Fruit fly (Drosophila melanogaster) whole organism, embryonic: ENCODE data around the gene Shmt.

ENCODE experiments used
- B-H1 ChIP-seq: fragments of 200-800 bp; sonication (Bioruptor generic); IDR thresholded peaks from 3 replicates; pipeline ENCODE4 v1.3.6; 2022; ENCODE audit warnings: missing biosample characterization, missing genetic modification characterization
- CG10147 ChIP-seq: fragments of 200-800 bp; sonication (Bioruptor generic); optimal IDR thresholded peaks from 2 replicates; lab custom pipeline; 2019; ENCODE audit warnings: missing biosample characterization, mild to moderate bottlenecking, missing genetic modification characterization, moderate library complexity
- CG10654 ChIP-seq: fragments of 200-800 bp; sonication (Bioruptor generic); optimal IDR thresholded peaks from 2 replicates; lab custom pipeline; 2016; ENCODE audit warnings: missing biosample characterization, missing genetic modification characterization
- CG10959 ChIP-seq: fragments of 200-800 bp; sonication (Bioruptor generic); IDR thresholded peaks from 2 replicates; pipeline ENCODE4 v1.3.6; 2022; ENCODE audit warnings: missing biosample characterization, missing genetic modification characterization
- CG12744 ChIP-seq: fragments of 200-800 bp; sonication (Bioruptor generic); optimal IDR thresholded peaks from 2 replicates; lab custom pipeline; 2016; ENCODE audit warnings: missing biosample characterization, missing genetic modification characterization
- CG13287 ChIP-seq: fragments of 200-800 bp; sonication (Bioruptor generic); IDR thresholded peaks from 2 replicates; pipeline ENCODE4 v1.3.6; 2022; ENCODE audit warnings: missing biosample characterization, missing genetic modification characterization; ENCODE audit not compliant: partially characterized antibody
- CG13894 ChIP-seq: fragments of 200-800 bp; sonication (Bioruptor generic); optimal IDR thresholded peaks from 3 replicates; lab custom pipeline; 2018; ENCODE audit warnings: missing biosample characterization, mild to moderate bottlenecking, missing genetic modification characterization, moderate library complexity
- CG1529 ChIP-seq: fragments of 200-800 bp; sonication (Bioruptor generic); optimal IDR thresholded peaks from 3 replicates; lab custom pipeline; 2018; ENCODE audit warnings: missing biosample characterization, missing genetic modification characterization
- CG16863 ChIP-seq: fragments of 200-800 bp; sonication (Bioruptor generic); optimal IDR thresholded peaks from 3 replicates; lab custom pipeline; 2016; ENCODE audit warnings: missing biosample characterization, missing genetic modification characterization
- CG18011 ChIP-seq: fragments of 200-800 bp; sonication (Bioruptor generic); optimal IDR thresholded peaks from 2 replicates; lab custom pipeline; 2017; ENCODE audit warnings: missing biosample characterization, missing genetic modification characterization, mild to moderate bottlenecking, moderate library complexity, missing genotype
- CG2875 ChIP-seq: fragments of 200-800 bp; sonication (Bioruptor generic); optimal IDR thresholded peaks from 2 replicates; lab custom pipeline; 2017; ENCODE audit warnings: missing biosample characterization, mild to moderate bottlenecking, missing genetic modification characterization, missing genetic modification reagents
- CG2889 ChIP-seq: fragments of 200-800 bp; sonication (Bioruptor generic); IDR thresholded peaks from 3 replicates; pipeline ENCODE4 v1.3.6; 2022; ENCODE audit warnings: missing biosample characterization, missing genetic modification characterization
- CG34376 ChIP-seq: fragments of 200-800 bp; sonication (Bioruptor generic); optimal IDR thresholded peaks from 2 replicates; lab custom pipeline; 2018; ENCODE audit warnings: missing biosample characterization, mild to moderate bottlenecking, missing genetic modification characterization
- CG3847 ChIP-seq: fragments of 200-800 bp; sonication (Bioruptor generic); IDR thresholded peaks from 2 replicates; pipeline ENCODE4 v1.3.6; 2022; ENCODE audit warnings: missing biosample characterization, missing genetic modification characterization
- CG4424 ChIP-seq: fragments of 200-800 bp; sonication (Bioruptor generic); optimal IDR thresholded peaks from 3 replicates; lab custom pipeline; 2016; ENCODE audit warnings: missing biosample characterization, missing genetic modification characterization
- CG4854 ChIP-seq: fragments of 200-800 bp; sonication (Bioruptor generic); optimal IDR thresholded peaks from 2 replicates; lab custom pipeline; 2016; ENCODE audit warnings: missing biosample characterization, missing genetic modification characterization, inconsistent platforms
- CG7556 ChIP-seq: fragments of 200-800 bp; sonication (Bioruptor generic); optimal IDR thresholded peaks from 2 replicates; lab custom pipeline; 2017; ENCODE audit warnings: missing biosample characterization, mild to moderate bottlenecking, missing genetic modification characterization
- CG8089 ChIP-seq: fragments of 200-800 bp; sonication (Bioruptor generic); optimal IDR thresholded peaks from 3 replicates; lab custom pipeline; 2016; ENCODE audit warnings: missing biosample characterization, missing genetic modification characterization
- Fer1 ChIP-seq: fragments of 200-800 bp; sonication (Bioruptor generic); optimal IDR thresholded peaks from 2 replicates; lab custom pipeline; 2017; ENCODE audit warnings: missing biosample characterization, mild to moderate bottlenecking, missing genetic modification characterization
- Kr ChIP-seq: fragments of 200-800 bp; sonication (Bioruptor generic); optimal IDR thresholded peaks from 2 replicates; lab custom pipeline; 2017; ENCODE audit warnings: missing biosample characterization, mild to moderate bottlenecking, missing genetic modification characterization
- NFAT ChIP-seq: fragments of 200-800 bp; sonication (Bioruptor generic); IDR thresholded peaks from 2 replicates; pipeline ENCODE4 v1.3.6; 2022; ENCODE audit warnings: missing biosample characterization, missing genetic modification characterization
- Ptx1 ChIP-seq: fragments of 200-800 bp; sonication (Bioruptor generic); IDR thresholded peaks from 2 replicates; pipeline ENCODE4 v1.3.6; 2022; ENCODE audit warnings: missing biosample characterization, missing genetic modification characterization
- Ravus ChIP-seq: fragments of 200-800 bp; sonication (Bioruptor generic); IDR thresholded peaks from 2 replicates; pipeline ENCODE4 v1.3.6; 2022; ENCODE audit warnings: missing biosample characterization, missing genetic modification characterization
- Rx ChIP-seq: fragments of 200-800 bp; sonication (Bioruptor generic); IDR thresholded peaks from 2 replicates; pipeline ENCODE4 v1.3.6; 2022; ENCODE audit warnings: missing biosample characterization, missing genetic modification characterization
- Sox100B ChIP-seq: fragments of 200-800 bp; sonication (Bioruptor generic); optimal IDR thresholded peaks from 3 replicates; lab custom pipeline; 2018; ENCODE audit warnings: missing biosample characterization, mild to moderate bottlenecking, missing genetic modification characterization
- ase ChIP-seq: fragments of 200-800 bp; sonication (Bioruptor generic); IDR thresholded peaks from 3 replicates; pipeline ENCODE4 v1.3.6; 2022; ENCODE audit warnings: missing biosample characterization, missing genetic modification characterization
- bcd ChIP-seq: fragments of 200-800 bp; sonication (Bioruptor generic); optimal IDR thresholded peaks from 2 replicates; lab custom pipeline; 2017; ENCODE audit warnings: missing biosample characterization, mild to moderate bottlenecking, missing genetic modification characterization
- cad ChIP-seq: fragments of >200 bp; optimal IDR thresholded peaks from 2 replicates; lab custom pipeline; 2017; ENCODE audit warnings: missing biosample characterization, missing genetic modification characterization
- caup ChIP-seq: fragments of 200-800 bp; sonication (Bioruptor generic); optimal IDR thresholded peaks from 3 replicates; lab custom pipeline; 2017; ENCODE audit warnings: missing biosample characterization, mild to moderate bottlenecking, missing genetic modification characterization, moderate library complexity; ENCODE audit not compliant: severe bottlenecking
- chif ChIP-seq, 2 experiments: fragments of 200-800 bp; sonication (Bioruptor generic); optimal IDR thresholded peaks; 3 replicates each; lab custom pipeline; 2016; ENCODE audit warnings: missing biosample characterization in 2 of 2, missing genetic modification characterization in 2 of 2
- crol ChIP-seq: fragments of 200-800 bp; sonication (Bioruptor generic); IDR thresholded peaks from 2 replicates; pipeline ENCODE4 v1.3.6; 2022; ENCODE audit warnings: missing biosample characterization, missing genetic modification characterization
- crp ChIP-seq, 2 experiments: fragments of 200-800 bp; sonication (Bioruptor generic); optimal IDR thresholded peaks; 2 replicates in 1 of 2; 3 replicates in 1 of 2; lab custom pipeline; 2017; ENCODE audit warnings: missing biosample characterization in 2 of 2, missing genetic modification characterization in 2 of 2, mild to moderate bottlenecking in 1 of 2, moderate library complexity in 1 of 2
- dimm ChIP-seq: fragments of 200-800 bp; sonication (Bioruptor generic); IDR thresholded peaks from 2 replicates; pipeline ENCODE4 v1.3.6; 2022; ENCODE audit warnings: missing biosample characterization, missing genetic modification characterization
- dpn ChIP-seq, 2 experiments: fragments of 200-800 bp; sonication (Bioruptor generic); optimal IDR thresholded peaks; 3 replicates each; lab custom pipeline; 2016; ENCODE audit warnings: missing biosample characterization in 2 of 2, missing genetic modification characterization in 2 of 2
- gem ChIP-seq: fragments of 200-800 bp; sonication (Bioruptor generic); optimal IDR thresholded peaks from 2 replicates; lab custom pipeline; 2019; ENCODE audit warnings: missing biosample characterization, mild to moderate bottlenecking, missing genetic modification characterization, moderate library complexity
- ind ChIP-seq: fragments of 200-800 bp; sonication (Bioruptor generic); optimal IDR thresholded peaks from 3 replicates; lab custom pipeline; 2016; ENCODE audit warnings: missing biosample characterization, missing genetic modification characterization
- oc ChIP-seq: fragments of 200-800 bp; sonication (Bioruptor generic); optimal IDR thresholded peaks from 2 replicates; lab custom pipeline; 2018; ENCODE audit warnings: missing biosample characterization, mild to moderate bottlenecking, missing genetic modification characterization, moderate library complexity
- phol ChIP-seq: fragments of 200-800 bp; sonication (Bioruptor generic); optimal IDR thresholded peaks from 3 replicates; lab custom pipeline; 2018; ENCODE audit warnings: missing biosample characterization, mild to moderate bottlenecking, missing genetic modification characterization, moderate library complexity
- pita ChIP-seq: fragments of 200-800 bp; sonication (Bioruptor generic); optimal IDR thresholded peaks from 2 replicates; lab custom pipeline; 2017; ENCODE audit warnings: missing biosample characterization, mild to moderate bottlenecking, missing genetic modification characterization
- pum ChIP-seq: fragments of 200-800 bp; sonication (Bioruptor generic); optimal IDR thresholded peaks from 2 replicates; lab custom pipeline; 2016; ENCODE audit warnings: missing biosample characterization, missing genetic modification characterization
- seq ChIP-seq: fragments of 200-800 bp; sonication (Bioruptor generic); IDR thresholded peaks from 2 replicates; pipeline ENCODE4 v1.3.6; 2022; ENCODE audit warnings: missing biosample characterization, missing genetic modification characterization
- shn ChIP-seq: fragments of 200-800 bp; sonication (Bioruptor generic); optimal IDR thresholded peaks from 3 replicates; lab custom pipeline; 2016; ENCODE audit warnings: missing biosample characterization, missing genetic modification characterization
- sima ChIP-seq: fragments of 200-800 bp; sonication (Bioruptor generic); optimal IDR thresholded peaks from 2 replicates; lab custom pipeline; 2016; ENCODE audit warnings: missing biosample characterization, missing genetic modification characterization
- slbo ChIP-seq: fragments of 200-800 bp; sonication (Bioruptor generic); IDR thresholded peaks from 2 replicates; pipeline ENCODE4 v1.3.6; 2022; ENCODE audit warnings: missing biosample characterization, missing genetic modification characterization
- sob ChIP-seq: fragments of 200-800 bp; sonication (Bioruptor generic); IDR thresholded peaks from 2 replicates; pipeline ENCODE4 v1.3.6; 2022; ENCODE audit warnings: missing biosample characterization, missing genetic modification characterization
- tin ChIP-seq: fragments of 200-800 bp; sonication (Bioruptor generic); optimal IDR thresholded peaks from 3 replicates; lab custom pipeline; 2016; ENCODE audit warnings: missing biosample characterization, missing genetic modification characterization
- trh ChIP-seq: fragments of 200-800 bp; sonication (Bioruptor generic); optimal IDR thresholded peaks from 2 replicates; lab custom pipeline; 2016; ENCODE audit warnings: missing biosample characterization, missing genetic modification characterization
- wdn ChIP-seq: fragments of 200-800 bp; sonication (Bioruptor generic); IDR thresholded peaks from 2 replicates; pipeline ENCODE4 v1.3.6; 2022; ENCODE audit warnings: missing biosample characterization, missing genetic modification characterization
- z ChIP-seq: fragments of 200-800 bp; sonication (Bioruptor generic); IDR thresholded peaks from 3 replicates; pipeline ENCODE4 v1.3.6; 2022; ENCODE audit warnings: missing biosample characterization, missing genetic modification characterization

Shmt gene

dm6 chrX:5900146-5901093 lies 16.2 kb downstream of the Shmt start, which contains the start of gene Act5C (continued):
- TF ChIP-seq Ptx1 (GFP tag; lab: Robert Waterston, UW) = peak; percentile 93
- TF ChIP-seq CG4854 (GFP tag; lab: Kevin White, UChicago) = peak; percentile 93
- TF ChIP-seq CG13287 (GFP tag; lab: Robert Waterston, UW) = no peak; the same call in 1 of the 2 replicates
- peak; percentile 86 for TF ChIP-seq sima (GFP tag; lab: Kevin White, UChicago)
- TF ChIP-seq Rx (GFP tag; lab: Robert Waterston, UW) = peak; percentile 91
- TF ChIP-seq CG10654 = peak; percentile 92
- TF ChIP-seq gem (tag; lab: Kevin White, UChicago) = peak; percentile 97
- peak; percentile 87 for TF ChIP-seq ase (GFP tag; lab: Robert Waterston, UW)
- peak; percentile 68 for TF ChIP-seq crol
- peak; percentile 23 to 70 for TF ChIP-seq crp (GFP tag; optimal IDR thresholded peaks at IDR 0.05; lab: Kevin White, UChicago)
- peak; percentile 94 for TF ChIP-seq CG10959
- TF ChIP-seq seq (GFP tag; lab: Robert Waterston, UW) = peak; percentile 87
- peak; percentile 90 for TF ChIP-seq CG1529 (GFP tag; lab: Kevin White, UChicago)
- peak; percentile 95 for TF ChIP-seq oc (tag; lab: Kevin White, UChicago)
- TF ChIP-seq caup (GFP tag; lab: Kevin White, UChicago) = peak; percentile 90
- peak; percentile 91 for TF ChIP-seq ind (GFP tag; lab: Kevin White, UChicago)
- TF ChIP-seq dpn (GFP tag; optimal IDR thresholded peaks at IDR 0.05; lab: Kevin White, UChicago) = peak; percentile 92 to 97
- TF ChIP-seq sob = peak; percentile 89
- peak; percentile 69 for TF ChIP-seq Kr (GFP tag; lab: Kevin White, UChicago)
- peak; percentile 78 for TF ChIP-seq B-H1 (GFP tag; lab: Robert Waterston, UW)
- no peak for TF ChIP-seq cad (GFP tag; lab: Kevin White, UChicago)
- peak; percentile 89 for TF ChIP-seq NFAT
- peak; percentile 79 for TF ChIP-seq CG13894 (tag; lab: Kevin White, UChicago)
- TF ChIP-seq z (GFP tag; lab: Robert Waterston, UW) = peak; percentile 50; the same call in 1 of the 3 replicates
- peak; percentile 94 for TF ChIP-seq slbo
- TF ChIP-seq Fer1 (GFP tag; lab: Kevin White, UChicago) = peak; percentile 89
- TF ChIP-seq wdn = peak; percentile 88
- peak; percentile 58 for TF ChIP-seq CG18011 (GFP tag; lab: Kevin White, UChicago)
- peak; percentile 74 for TF ChIP-seq Ravus (GFP tag; lab: Robert Waterston, UW)
- TF ChIP-seq CG3847 (GFP tag; lab: Robert Waterston, UW) = peak; percentile 90
- peak; percentile 94 for TF ChIP-seq tin
- TF ChIP-seq phol = peak; percentile 93
- peak; percentile 93 for TF ChIP-seq CG8089 (GFP tag; lab: Kevin White, UChicago)
- TF ChIP-seq CG34376 (GFP tag; lab: Kevin White, UChicago) = peak; percentile 75
- peak; percentile 82 for TF ChIP-seq CG10147 (GFP tag; lab: Kevin White, UChicago)
- TF ChIP-seq pum (GFP tag; lab: Kevin White, UChicago) = peak; percentile 94
- TF ChIP-seq shn (GFP tag; lab: Kevin White, UChicago) = peak; percentile 92
- peak; percentile 88 for TF ChIP-seq Sox100B (GFP tag; lab: Kevin White, UChicago)
- TF ChIP-seq CG2889 (GFP tag; lab: Robert Waterston, UW) = peak; percentile 77; the same call in 2 of the 3 replicates
- no peak for TF ChIP-seq pita (GFP tag; lab: Kevin White, UChicago)
- TF ChIP-seq CG2875 = peak; percentile 90
- peak; percentile 92 for TF ChIP-seq CG7556 (GFP tag; lab: Kevin White, UChicago)
- TF ChIP-seq CG4424 (GFP tag; lab: Kevin White, UChicago) = peak; percentile 92
- peak; percentile 87 for TF ChIP-seq CG12744 (GFP tag; lab: Kevin White, UChicago)
- TF ChIP-seq bcd (GFP tag; lab: Kevin White, UChicago) = peak; percentile 94
- TF ChIP-seq trh (GFP tag; lab: Kevin White, UChicago) = peak; percentile 73
- TF ChIP-seq dimm (GFP tag; lab: Robert Waterston, UW) = peak; percentile 70
- TF ChIP-seq chif (GFP tag; optimal IDR thresholded peaks at IDR 0.05; lab: Kevin White, UChicago) = peak; percentile 89 to 96
- peak; percentile 95 for TF ChIP-seq CG16863
